Worm (Caenorhabditis elegans) whole organism, L4 larva: ENCODE measurements around the gene nlp-81.

Experiments used
- F10B5.3 ChIP-seq: sonication (generic microtip); optimal IDR thresholded peaks from 2 replicates; lab custom pipeline; 2016; ENCODE audit warnings: mild to moderate bottlenecking, missing genetic modification characterization, missing compliant biosample characterization
- F49E8.2 ChIP-seq: sonication (generic microtip); optimal IDR thresholded peaks from 2 replicates; lab custom pipeline; 2016; ENCODE audit warnings: missing compliant biosample characterization, mild to moderate bottlenecking, missing genetic modification characterization, borderline replicate concordance
- ZK546.5 ChIP-seq, 2 experiments: sonication (generic microtip); optimal IDR thresholded peaks; 2 replicates each; lab custom pipeline; 2017; ENCODE audit warnings: missing biosample characterization in 2 of 2, missing genetic modification characterization in 2 of 2
- aha-1 ChIP-seq: fragments of 150-350 bp; peaks from one replicate; lab custom pipeline; 2014; ENCODE audit warnings: missing biosample characterization, missing genetic modification characterization
- ama-1 ChIP-seq: fragments of 150-350 bp; optimal IDR thresholded peaks from 2 replicates; lab custom pipeline; 2014; ENCODE audit warnings: inconsistent platforms, mixed read lengths
- attf-4 ChIP-seq: sonication (generic microtip); optimal IDR thresholded peaks from 3 replicates; lab custom pipeline; 2017; ENCODE audit warnings: missing biosample characterization, missing genetic modification characterization
- ces-1 ChIP-seq: fragments of 150-350 bp; sonication (generic microtip); optimal IDR thresholded peaks from 4 replicates; lab custom pipeline; 2014; ENCODE audit warnings: missing biosample characterization, missing genetic modification reagents, missing genetic modification characterization
- cey-2 ChIP-seq: sonication (generic microtip); optimal IDR thresholded peaks from 3 replicates; lab custom pipeline; 2017; ENCODE audit warnings: missing genetic modification characterization, mild to moderate bottlenecking, missing compliant biosample characterization, antibody characterized with exemption, borderline replicate concordance; ENCODE audit not compliant: insufficient read depth
- daf-16 ChIP-seq, 3 experiments: sonication (generic microtip); optimal IDR thresholded peaks; 2 replicates each; lab custom pipeline; 2016 to 2017; ENCODE audit warnings: missing genetic modification characterization in 3 of 3, missing genetic modification reagents in 3 of 3, mild to moderate bottlenecking in 2 of 3, missing compliant biosample characterization in 2 of 3, missing biosample characterization in 1 of 3, moderate library complexity in 1 of 3
- dmd-6 ChIP-seq: fragments of 200-800 bp; sonication (Bioruptor generic); IDR thresholded peaks from 2 replicates; pipeline ENCODE4 v1.3.6; 2022; ENCODE audit warnings: missing genetic modification reagents, missing genetic modification characterization, missing compliant biosample characterization
- dmd-9 ChIP-seq: fragments of 200-800 bp; sonication (Bioruptor generic); IDR thresholded peaks from 2 replicates; pipeline ENCODE4 v1.3.6; 2022; ENCODE audit warnings: missing genetic modification reagents, missing genetic modification characterization, missing compliant biosample characterization
- hlh-30 ChIP-seq: sonication (generic microtip); optimal IDR thresholded peaks from 2 replicates; lab custom pipeline; 2017; ENCODE audit warnings: antibody characterized with exemption, mild to moderate bottlenecking, missing genetic modification characterization, missing compliant biosample characterization; ENCODE audit not compliant: insufficient read depth
- jun-1 ChIP-seq: fragments of 150-350 bp; optimal IDR thresholded peaks from 2 replicates; lab custom pipeline; 2014; ENCODE audit warnings: missing biosample characterization, missing genetic modification reagents, missing genetic modification characterization
- lim-7 ChIP-seq: fragments of 200-800 bp; sonication (Bioruptor generic); IDR thresholded peaks from 2 replicates; pipeline ENCODE4 v1.3.6; 2022; ENCODE audit warnings: missing genetic modification characterization, missing compliant biosample characterization
- lin-38 ChIP-seq: fragments of 200-800 bp; sonication (Bioruptor generic); IDR thresholded peaks from 2 replicates; pipeline ENCODE4 v1.3.6; 2022; ENCODE audit warnings: missing genetic modification reagents, missing genetic modification characterization, missing compliant biosample characterization
- lir-3 ChIP-seq: sonication (generic microtip); optimal IDR thresholded peaks from 2 replicates; lab custom pipeline; 2016; ENCODE audit warnings: mild to moderate bottlenecking, missing genetic modification characterization, missing compliant biosample characterization
- lsy-2 ChIP-seq, 2 experiments: fragments of 150-350 bp in 1 of 2; sonication (generic microtip) in 1 of 2; optimal IDR thresholded peaks; 2 replicates each; lab custom pipeline; 2014 to 2017; ENCODE audit warnings: missing biosample characterization in 2 of 2, missing genetic modification characterization in 2 of 2
- mdt-29 ChIP-seq: fragments of 200-800 bp; sonication (Bioruptor generic); IDR thresholded peaks from 2 replicates; pipeline ENCODE4 v1.3.6; 2022; ENCODE audit warnings: missing genetic modification reagents, missing genetic modification characterization, missing compliant biosample characterization
- mep-1 ChIP-seq: fragments of 150-350 bp; sonication (generic microtip); optimal IDR thresholded peaks from 3 replicates; lab custom pipeline; 2014; ENCODE audit warnings: missing biosample characterization, missing genetic modification characterization
- mxl-3 ChIP-seq: fragments of 200-800 bp; sonication (Bioruptor generic); optimal IDR thresholded peaks from 2 replicates; lab custom pipeline; 2018; ENCODE audit warnings: mild to moderate bottlenecking, missing genetic modification characterization, missing compliant biosample characterization
- nhr-48 ChIP-seq: sonication (generic microtip); optimal IDR thresholded peaks from 2 replicates; lab custom pipeline; 2016; ENCODE audit warnings: mild to moderate bottlenecking, missing genetic modification characterization, missing compliant biosample characterization
- nhr-77 ChIP-seq: fragments of 150-350 bp; optimal IDR thresholded peaks from 2 replicates; lab custom pipeline; 2014; ENCODE audit warnings: missing biosample characterization, missing genetic modification characterization
- rbr-2 ChIP-seq: sonication (generic microtip); optimal IDR thresholded peaks from 2 replicates; lab custom pipeline; 2016; ENCODE audit warnings: missing genotype, missing genetic modification characterization, missing compliant biosample characterization
- set-16 ChIP-seq: fragments of 200-800 bp; sonication (Bioruptor generic); IDR thresholded peaks from 2 replicates; pipeline ENCODE4 v1.3.6; 2022; ENCODE audit warnings: missing genetic modification reagents, missing genetic modification characterization, missing compliant biosample characterization
- tra-1 ChIP-seq: fragments of 200-800 bp; sonication (Bioruptor generic); IDR thresholded peaks from 2 replicates; pipeline ENCODE4 v1.3.6; 2022; ENCODE audit warnings: missing genetic modification reagents, missing genetic modification characterization, missing compliant biosample characterization
- unc-130 ChIP-seq: sonication (generic microtip); optimal IDR thresholded peaks from 2 replicates; lab custom pipeline; 2016; ENCODE audit warnings: missing genetic modification reagents, missing genetic modification characterization, missing compliant biosample characterization
- unc-39 ChIP-seq: sonication (generic microtip); optimal IDR thresholded peaks from 2 replicates; lab custom pipeline; 2017; ENCODE audit warnings: missing biosample characterization, missing genetic modification characterization
- zfp-3 ChIP-seq: fragments of 200-800 bp; sonication (Bioruptor generic); conservative IDR thresholded peaks from 2 replicates; pipeline ENCODE4 v1.3.6; 2022; ENCODE audit warnings: missing genetic modification reagents, missing genetic modification characterization, missing compliant biosample characterization
- zip-2 ChIP-seq: fragments of 150-350 bp; optimal IDR thresholded peaks from 2 replicates; lab custom pipeline; 2014; ENCODE audit warnings: missing biosample characterization, missing genetic modification characterization
- ztf-11 ChIP-seq: fragments of 150-350 bp; optimal IDR thresholded peaks from 2 replicates; lab custom pipeline; 2014; ENCODE audit warnings: missing biosample characterization, missing genetic modification characterization

nlp-81 gene

DNA sequence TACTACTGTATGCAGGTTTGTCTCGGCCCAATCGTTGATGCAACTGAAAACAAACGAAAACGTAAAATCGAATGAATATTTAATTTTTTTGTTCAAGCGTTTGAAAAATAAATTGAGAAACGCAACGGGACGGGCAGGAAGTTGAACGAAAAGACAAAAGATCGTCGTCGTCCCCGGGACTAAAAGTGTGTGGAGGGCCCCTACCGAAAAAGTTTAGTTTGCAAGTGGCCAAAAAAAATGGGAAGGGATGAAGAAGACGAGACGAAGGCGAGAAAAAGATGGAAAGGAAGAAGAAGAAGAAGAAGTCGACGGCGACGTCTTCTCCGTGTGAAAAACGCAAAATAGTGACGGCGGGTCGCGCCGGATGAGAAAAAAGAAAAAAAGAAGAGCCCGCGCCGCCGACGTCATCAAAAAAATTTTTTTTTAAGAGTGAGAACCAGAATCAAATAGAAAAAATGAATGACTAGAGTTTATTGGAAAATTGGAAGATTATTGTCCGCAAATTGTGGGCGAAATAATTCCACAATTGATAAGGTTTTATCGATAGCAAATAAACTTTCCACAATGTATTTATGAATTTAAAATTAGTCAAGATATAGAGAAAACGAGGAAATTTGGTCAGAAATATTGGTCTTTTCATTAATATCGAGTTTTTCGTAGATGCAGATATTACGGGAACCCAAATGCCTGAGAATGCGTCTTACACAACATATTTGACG lies 42.7 kb downstream of the nlp-81 start, which contains the start of gene mca-3 (continued):
- peak; percentile 27 for TF ChIP-seq mep-1 (tag; lab: Kevin White, UChicago)

DNA sequence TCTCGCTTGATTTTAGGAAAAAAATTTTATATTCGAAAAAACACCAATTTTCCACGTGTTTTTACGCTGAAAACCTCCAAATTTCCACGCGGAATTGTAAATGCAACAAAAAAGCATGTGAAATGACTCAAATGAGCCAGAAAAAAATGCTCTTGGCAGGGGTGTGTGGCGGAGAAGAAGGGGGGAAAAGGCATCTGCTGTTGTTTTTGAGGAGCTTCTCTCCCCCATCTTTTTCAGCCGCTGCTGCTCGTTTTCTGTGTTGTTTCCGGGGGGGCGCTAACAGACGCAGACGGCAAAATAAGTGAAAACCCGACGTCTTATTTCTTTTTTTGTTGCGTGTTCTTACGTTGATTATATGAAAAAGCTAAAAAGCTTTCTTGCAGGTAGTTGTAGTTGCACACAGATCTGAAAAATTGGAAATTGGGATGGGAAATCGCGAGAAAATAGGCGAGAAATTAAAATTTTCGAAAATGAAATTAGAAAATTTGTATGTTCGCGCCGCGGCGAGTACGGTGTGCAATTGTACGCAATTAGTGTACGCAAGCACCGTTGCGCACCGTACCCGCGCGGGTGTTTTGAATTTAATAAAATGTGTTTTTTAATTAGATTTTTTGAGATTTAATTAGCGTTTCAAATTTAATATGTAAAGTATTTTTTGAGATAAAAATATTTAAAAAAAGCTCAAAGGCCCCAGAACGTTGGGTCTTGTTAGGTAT lies 43.9 kb downstream of the nlp-81 start:
- TF ChIP-seq set-16 (peak; percentile 48), dmd-9 (GFP tag; lab: Robert Waterston, UW) (no peak), daf-16 (GFP tag; optimal IDR thresholded peaks at IDR 0.05; lab: Kevin White, UChicago) (no peak), daf-16 (tag; optimal IDR thresholded peaks at IDR 0.05; lab: Kevin White, UChicago) (no peak), rbr-2 (peak; percentile 22), ztf-11 (tag; lab: Kevin White, UChicago) (no peak), attf-4 (tag; lab: Kevin White, UChicago) (no peak), nhr-77 (tag; lab: Kevin White, UChicago) (no peak), nhr-48 (tag; lab: Kevin White, UChicago) (no peak), hlh-30 (tag; lab: Kevin White, UChicago) (peak; percentile 0), lsy-2 (tag; optimal IDR thresholded peaks at IDR 0.05; lab: Kevin White, UChicago) (peak in 1 of 2 experiments; percentile 47), unc-130 (GFP tag; lab: Kevin White, UChicago) (peak; percentile 34), aha-1 (tag; lab: Kevin White, UChicago) (peak; percentile 80), ama-1 (lab: Kevin White, UChicago) (peak; percentile 26), F10B5.3 (no peak), mxl-3 (GFP tag; lab: Kevin White, UChicago) (no peak), ces-1 (GFP tag; lab: Kevin White, UChicago) (no peak), unc-39 (no peak), lim-7 (GFP tag; lab: Robert Waterston, UW) (0 out of 2 replicates have a peak, but pooled peaks have one; percentile 20), lin-38 (peak; percentile 51), dmd-6 (GFP tag; lab: Robert Waterston, UW) (no peak), tra-1 (no peak)

DNA sequence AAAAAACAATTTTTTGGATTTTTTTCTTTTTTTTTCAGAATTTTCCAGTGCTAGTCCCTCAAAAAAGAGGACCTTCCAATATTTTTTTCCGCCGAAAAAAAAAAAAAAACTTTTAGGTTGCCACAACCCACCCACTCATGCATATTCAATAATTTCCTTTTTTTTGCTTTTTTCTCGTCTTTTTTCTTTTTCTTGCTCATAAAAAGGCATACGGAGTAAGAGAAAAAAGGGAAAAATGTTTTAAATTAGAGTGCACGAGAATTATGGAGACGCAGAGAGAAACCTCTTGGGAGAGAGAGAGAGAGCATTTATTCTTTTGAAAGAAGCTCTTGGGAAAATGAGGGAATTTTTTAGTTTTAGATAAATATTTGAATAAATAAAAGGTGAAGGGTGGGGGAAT lies 47.9 kb downstream of the nlp-81 start:
- no peak for TF ChIP-seq zfp-3
- TF ChIP-seq mdt-29 (GFP tag; lab: Robert Waterston, UW) = no peak
- TF ChIP-seq lir-3 (tag; lab: Kevin White, UChicago) = no peak
- no peak for TF ChIP-seq jun-1 (tag; lab: Kevin White, UChicago)
- TF ChIP-seq cey-2 (tag; lab: Kevin White, UChicago) = no peak
- TF ChIP-seq ZK546.5 (tag; optimal IDR thresholded peaks at IDR 0.05; lab: Kevin White, UChicago) = no peak
- TF ChIP-seq zip-2 = no peak
- no peak for TF ChIP-seq F49E8.2 (tag; lab: Kevin White, UChicago)
- TF ChIP-seq, all 104 proteins: peak for 0
